Fruit fly (Drosophila melanogaster) whole organism, embryonic: ENCODE results near the gene Vav.

Experiments used
- Abd-B ChIP-seq: fragments of 200-800 bp; sonication (Bioruptor generic); optimal IDR thresholded peaks from 2 replicates; lab custom pipeline; 2018; ENCODE audit warnings: missing biosample characterization, mild to moderate bottlenecking, missing genetic modification characterization, moderate library complexity
- CG11504 ChIP-seq: fragments of 200-800 bp; sonication (Bioruptor generic); optimal IDR thresholded peaks from 3 replicates; lab custom pipeline; 2019; ENCODE audit warnings: missing biosample characterization, mild to moderate bottlenecking, missing genetic modification characterization, moderate library complexity
- CG13287 ChIP-seq: fragments of 200-800 bp; sonication (Bioruptor generic); IDR thresholded peaks from 2 replicates; pipeline ENCODE4 v1.3.6; 2022; ENCODE audit warnings: missing biosample characterization, missing genetic modification characterization; ENCODE audit not compliant: partially characterized antibody
- CG14965 ChIP-seq: fragments of 200-800 bp; sonication (Bioruptor generic); optimal IDR thresholded peaks from 2 replicates; lab custom pipeline; 2016; ENCODE audit warnings: missing biosample characterization, missing genetic modification characterization, borderline replicate concordance
- CG17186 ChIP-seq: fragments of 200-800 bp; sonication (Bioruptor generic); optimal IDR thresholded peaks from 3 replicates; lab custom pipeline; 2017; ENCODE audit warnings: missing biosample characterization, missing genetic modification reagents, missing genetic modification characterization
- CG2120 ChIP-seq: fragments of 200-800 bp; sonication (Bioruptor generic); optimal IDR thresholded peaks from 3 replicates; lab custom pipeline; 2016; ENCODE audit warnings: missing biosample characterization, missing genetic modification characterization
- CG3065 ChIP-seq: fragments of 200-800 bp; sonication (Bioruptor generic); optimal IDR thresholded peaks from 2 replicates; lab custom pipeline; 2016; ENCODE audit warnings: missing biosample characterization, missing genetic modification characterization
- CG3281 ChIP-seq: fragments of 200-800 bp; sonication (Bioruptor generic); optimal IDR thresholded peaks from 3 replicates; lab custom pipeline; 2017; ENCODE audit warnings: missing biosample characterization, mild to moderate bottlenecking, missing genetic modification characterization
- CG33557 ChIP-seq: fragments of 200-800 bp; sonication (Bioruptor generic); optimal IDR thresholded peaks from 2 replicates; lab custom pipeline; 2019; ENCODE audit warnings: missing biosample characterization, mild to moderate bottlenecking, missing genetic modification characterization, moderate library complexity
- CG3407 ChIP-seq: fragments of 200-800 bp; sonication (Bioruptor generic); optimal IDR thresholded peaks from 2 replicates; lab custom pipeline; 2018; ENCODE audit warnings: missing biosample characterization, mild to moderate bottlenecking, missing genetic modification characterization
- CG3995 ChIP-seq: fragments of 200-800 bp; sonication (Bioruptor generic); optimal IDR thresholded peaks from 3 replicates; lab custom pipeline; 2016; ENCODE audit warnings: missing biosample characterization, missing genetic modification characterization
- CG43689 ChIP-seq: fragments of 200-800 bp; sonication (Bioruptor generic); IDR thresholded peaks from 2 replicates; pipeline ENCODE4 v1.3.6; 2022; ENCODE audit warnings: missing biosample characterization, missing genetic modification characterization
- CG4617 ChIP-seq: fragments of 200-800 bp; sonication (Bioruptor generic); optimal IDR thresholded peaks from 3 replicates; lab custom pipeline; 2016; ENCODE audit warnings: missing biosample characterization, missing genetic modification characterization, borderline replicate concordance
- CG4820 ChIP-seq: fragments of 200-800 bp; sonication (Bioruptor generic); optimal IDR thresholded peaks from 3 replicates; lab custom pipeline; 2016; ENCODE audit warnings: missing biosample characterization, missing genetic modification characterization
- CG6689 ChIP-seq: fragments of 200-800 bp; sonication (Bioruptor generic); IDR thresholded peaks from 2 replicates; pipeline ENCODE4 v1.3.6; 2022; ENCODE audit warnings: missing biosample characterization, missing genetic modification characterization
- CG7357 ChIP-seq: fragments of 200-800 bp; sonication (Bioruptor generic); IDR thresholded peaks from 3 replicates; pipeline ENCODE4 v1.3.6; 2022; ENCODE audit warnings: missing biosample characterization, missing genetic modification characterization
- CG7372 ChIP-seq: fragments of 200-800 bp; sonication (Bioruptor generic); IDR thresholded peaks from 2 replicates; pipeline ENCODE4 v1.3.6; 2022; ENCODE audit warnings: missing biosample characterization, missing genetic modification characterization
- CG8290 ChIP-seq, 3 experiments: fragments of 200-800 bp; sonication (Bioruptor generic); optimal IDR thresholded peaks; 2 replicates each; lab custom pipeline; 2016 to 2019; ENCODE audit warnings: missing biosample characterization in 3 of 3, missing genetic modification characterization in 3 of 3, mild to moderate bottlenecking in 2 of 3, moderate library complexity in 1 of 3
- Camta ChIP-seq: fragments of 200-800 bp; sonication (Bioruptor generic); optimal IDR thresholded peaks from 2 replicates; lab custom pipeline; 2016; ENCODE audit warnings: missing biosample characterization, missing genetic modification characterization
- Ets65A ChIP-seq: fragments of 200-800 bp; sonication (Bioruptor generic); peaks from one replicate; lab custom pipeline; 2016; ENCODE audit warnings: missing biosample characterization, missing genetic modification characterization
- HLHmδ ChIP-seq: fragments of 200-800 bp; sonication (Bioruptor generic); optimal IDR thresholded peaks from 2 replicates; lab custom pipeline; 2018; ENCODE audit warnings: missing biosample characterization, mild to moderate bottlenecking, missing genetic modification characterization, moderate library complexity
- Med ChIP-seq: fragments of 200-800 bp; sonication (Bioruptor generic); peaks from one replicate; lab custom pipeline; 2016; ENCODE audit warnings: missing biosample characterization, missing genetic modification characterization, mild to moderate bottlenecking, inconsistent platforms, moderate library complexity
- Neu2 ChIP-seq: fragments of 200-800 bp; sonication (Bioruptor generic); optimal IDR thresholded peaks from 3 replicates; lab custom pipeline; 2016; ENCODE audit warnings: missing biosample characterization, missing genetic modification characterization, borderline replicate concordance
- Pdp1 ChIP-seq, 2 experiments: fragments of 200-800 bp; sonication (Bioruptor generic); optimal IDR thresholded peaks; 3 replicates each; lab custom pipeline; 2016; ENCODE audit warnings: missing biosample characterization in 2 of 2, missing genetic modification characterization in 2 of 2, mild to moderate bottlenecking in 1 of 2, moderate library complexity in 1 of 2
- Scr ChIP-seq: fragments of 200-800 bp; sonication (Bioruptor generic); IDR thresholded peaks from 2 replicates; pipeline ENCODE4 v1.3.6; 2022; ENCODE audit warnings: missing biosample characterization, missing genetic modification characterization; ENCODE audit not compliant: partially characterized antibody
- ara ChIP-seq: fragments of 200-800 bp; sonication (Bioruptor generic); IDR thresholded peaks from 2 replicates; pipeline ENCODE4 v1.3.6; 2022; ENCODE audit warnings: missing biosample characterization, missing genetic modification characterization
- bab2 ChIP-seq: fragments of 200-800 bp; sonication (Bioruptor generic); optimal IDR thresholded peaks from 2 replicates; lab custom pipeline; 2016; ENCODE audit warnings: missing biosample characterization, missing genetic modification characterization
- cad ChIP-seq: fragments of >200 bp; optimal IDR thresholded peaks from 2 replicates; lab custom pipeline; 2017; ENCODE audit warnings: missing biosample characterization, missing genetic modification characterization
- cg ChIP-seq: fragments of 200-800 bp; sonication (Bioruptor generic); optimal IDR thresholded peaks from 3 replicates; lab custom pipeline; 2019; ENCODE audit warnings: missing biosample characterization, mild to moderate bottlenecking, missing genetic modification characterization, moderate library complexity
- cwo ChIP-seq: fragments of 200-800 bp; sonication (Bioruptor generic); optimal IDR thresholded peaks from 3 replicates; lab custom pipeline; 2017; ENCODE audit warnings: missing biosample characterization, missing genetic modification characterization, mild to moderate bottlenecking, moderate library complexity, missing genetic modification reagents
- dimm ChIP-seq: fragments of 200-800 bp; sonication (Bioruptor generic); IDR thresholded peaks from 2 replicates; pipeline ENCODE4 v1.3.6; 2022; ENCODE audit warnings: missing biosample characterization, missing genetic modification characterization
- dm ChIP-seq: fragments of 200-800 bp; sonication (Bioruptor generic); optimal IDR thresholded peaks from 3 replicates; lab custom pipeline; 2016; ENCODE audit warnings: missing biosample characterization, missing genetic modification characterization
- exex ChIP-seq: fragments of 200-800 bp; sonication (Bioruptor generic); optimal IDR thresholded peaks from 4 replicates; lab custom pipeline; 2018; ENCODE audit warnings: missing biosample characterization, mild to moderate bottlenecking, missing genetic modification characterization, moderate library complexity
- grau ChIP-seq: fragments of 200-800 bp; optimal IDR thresholded peaks from 3 replicates; lab custom pipeline; 2019; ENCODE audit warnings: missing biosample characterization, mild to moderate bottlenecking, missing genetic modification characterization, moderate library complexity
- gsb ChIP-seq: fragments of 200-800 bp; sonication (Bioruptor generic); IDR thresholded peaks from 2 replicates; pipeline ENCODE4 v1.3.6; 2022; ENCODE audit warnings: missing biosample characterization, missing genetic modification characterization
- hkb ChIP-seq, 2 experiments: fragments of 200-800 bp in 1 of 2; fragments of >200 bp in 1 of 2; sonication (Bioruptor generic) in 1 of 2; IDR thresholded peaks in 1 of 2; optimal IDR thresholded peaks in 1 of 2; 2 replicates each; pipeline versions ENCODE4 v1.3.6 to Lab custom; 2017 to 2022; ENCODE audit warnings: missing biosample characterization in 1 of 2, missing genetic modification characterization in 1 of 2
- knrl ChIP-seq: fragments of 200-800 bp; sonication (Bioruptor generic); IDR thresholded peaks from 3 replicates; pipeline ENCODE4 v1.3.6; 2022; ENCODE audit warnings: missing biosample characterization, missing genetic modification characterization; ENCODE audit not compliant: partially characterized antibody
- mam ChIP-seq: fragments of 200-800 bp; sonication (Bioruptor generic); optimal IDR thresholded peaks from 3 replicates; lab custom pipeline; 2016; ENCODE audit warnings: missing biosample characterization, missing genetic modification characterization
- mirr ChIP-seq: fragments of 200-800 bp; sonication (Bioruptor generic); optimal IDR thresholded peaks from 3 replicates; lab custom pipeline; 2018; ENCODE audit warnings: missing biosample characterization, mild to moderate bottlenecking, missing genetic modification characterization
- ranshi ChIP-seq: fragments of 200-800 bp; sonication (Bioruptor generic); IDR thresholded peaks from 2 replicates; pipeline ENCODE4 v1.3.6; 2022; ENCODE audit warnings: missing biosample characterization, missing genetic modification characterization
- scrt ChIP-seq: fragments of 200-800 bp; sonication (Bioruptor generic); optimal IDR thresholded peaks from 2 replicates; lab custom pipeline; 2018; ENCODE audit warnings: missing biosample characterization, mild to moderate bottlenecking, missing genetic modification characterization, moderate library complexity
- tll ChIP-seq, 2 experiments: fragments of 200-800 bp in 1 of 2; fragments of >200 bp in 1 of 2; sonication (Bioruptor generic) in 1 of 2; optimal IDR thresholded peaks; 2 replicates each; lab custom pipeline; 2017 to 2019; ENCODE audit warnings: missing biosample characterization in 2 of 2, missing genetic modification characterization in 2 of 2, mild to moderate bottlenecking in 1 of 2, moderate library complexity in 1 of 2
- unc-4 ChIP-seq: fragments of 200-800 bp; sonication (Bioruptor generic); IDR thresholded peaks from 2 replicates; pipeline ENCODE4 v1.3.6; 2022; ENCODE audit warnings: missing biosample characterization, missing genetic modification characterization; ENCODE audit not compliant: partially characterized antibody
- unpg ChIP-seq: fragments of 200-800 bp; sonication (Bioruptor generic); optimal IDR thresholded peaks from 3 replicates; lab custom pipeline; 2018; ENCODE audit warnings: missing biosample characterization, mild to moderate bottlenecking, missing genetic modification characterization, moderate library complexity
- wor ChIP-seq: fragments of 200-800 bp; sonication (Bioruptor generic); IDR thresholded peaks from 2 replicates; pipeline ENCODE4 v1.3.6; 2022; ENCODE audit warnings: missing biosample characterization, missing genetic modification characterization
- z ChIP-seq: fragments of 200-800 bp; sonication (Bioruptor generic); IDR thresholded peaks from 3 replicates; pipeline ENCODE4 v1.3.6; 2022; ENCODE audit warnings: missing biosample characterization, missing genetic modification characterization

Gene Vav

DNA sequence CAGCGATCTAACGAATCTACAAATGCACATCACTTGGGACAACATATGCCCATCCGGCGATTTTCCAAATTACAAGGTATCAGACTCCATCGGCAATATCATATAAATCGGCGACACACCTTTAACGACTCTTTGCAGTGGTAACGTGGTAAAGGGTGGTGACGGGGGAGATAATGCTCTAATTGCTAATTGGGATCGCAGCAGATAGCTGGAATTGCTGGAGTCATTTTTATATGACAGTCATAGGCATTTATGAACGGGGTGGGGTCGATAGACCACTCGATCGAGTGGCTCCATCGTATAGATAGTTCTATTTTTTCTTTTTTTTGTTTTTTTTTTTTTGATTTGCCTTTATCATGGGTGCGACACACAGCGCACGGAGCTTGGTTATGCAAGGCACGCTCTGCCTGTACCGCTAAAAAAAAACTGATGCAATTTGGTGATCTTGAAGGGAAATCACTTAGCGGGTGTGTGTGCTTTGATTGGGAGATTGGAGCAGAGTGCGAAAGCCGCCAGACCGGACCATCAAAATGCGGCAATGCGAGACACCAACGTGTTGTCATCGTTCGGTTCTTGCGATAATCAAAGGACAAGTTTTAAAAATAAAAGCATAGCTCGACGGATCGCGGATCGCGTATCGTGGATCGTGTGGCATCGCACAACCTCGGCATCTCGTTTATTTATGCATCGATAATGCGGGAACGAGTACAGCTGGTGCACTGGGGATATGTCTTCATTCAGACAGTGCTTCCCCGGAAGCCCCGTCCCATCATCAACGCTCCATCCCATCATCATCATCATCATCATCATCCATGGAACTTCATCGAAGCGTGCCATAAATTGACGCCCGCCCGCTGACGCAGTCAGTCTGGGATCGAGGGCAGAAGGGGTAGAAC lies 52.9 kb downstream of the Vav start (continued):
- TF ChIP-seq Camta (GFP tag; lab: Kevin White, UChicago), result no peak
- TF ChIP-seq ranshi, result no peak
- TF ChIP-seq CG43689 (GFP tag; lab: Robert Waterston, UW), result no peak
- TF ChIP-seq mirr (GFP tag; lab: Kevin White, UChicago), result peak; percentile 17
- TF ChIP-seq Med (GFP tag; lab: Kevin White, UChicago), result no peak
- TF ChIP-seq HLHmδ (GFP tag; lab: Kevin White, UChicago), result no peak
- TF ChIP-seq CG17186 (GFP tag; lab: Kevin White, UChicago), result no peak
- no peak for TF ChIP-seq scrt (GFP tag; lab: Kevin White, UChicago)
- no peak for TF ChIP-seq CG8290 (GFP tag; optimal IDR thresholded peaks at IDR 0.05; lab: Kevin White, UChicago)
- TF ChIP-seq CG8290 (tag; optimal IDR thresholded peaks at IDR 0.05; lab: Kevin White, UChicago), result no peak
- no peak for TF ChIP-seq grau (tag; lab: Kevin White, UChicago)
- TF ChIP-seq CG3995 (GFP tag; lab: Kevin White, UChicago), result no peak
- no peak for TF ChIP-seq gsb (GFP tag; lab: Robert Waterston, UW)
- no peak for TF ChIP-seq CG3281
- TF ChIP-seq Ets65A (GFP tag; lab: Kevin White, UChicago), result no peak
- no peak for TF ChIP-seq CG2120
- no peak for TF ChIP-seq hkb (optimal IDR thresholded peaks at IDR 0.05; lab: Kevin White, UChicago)
- no peak for TF ChIP-seq hkb (GFP tag; IDR thresholded peaks at IDR 0.05; lab: Robert Waterston, UW)
- TF ChIP-seq z (GFP tag; lab: Robert Waterston, UW), result no peak
- no peak for TF ChIP-seq unc-4 (GFP tag; lab: Robert Waterston, UW)
- TF ChIP-seq mam (GFP tag; lab: Kevin White, UChicago), result no peak
- no peak for TF ChIP-seq knrl (GFP tag; lab: Robert Waterston, UW)
- TF ChIP-seq dimm (GFP tag; lab: Robert Waterston, UW), result no peak
- no peak for TF ChIP-seq CG11504 (tag; lab: Kevin White, UChicago)
- TF ChIP-seq exex (tag; lab: Kevin White, UChicago), result peak; percentile 66
- TF ChIP-seq cad (GFP tag; lab: Kevin White, UChicago), result no peak
- TF ChIP-seq Neu2 (GFP tag; lab: Kevin White, UChicago), result no peak
- no peak for TF ChIP-seq Scr (GFP tag; lab: Robert Waterston, UW)
- TF ChIP-seq dm (GFP tag; lab: Kevin White, UChicago), result no peak
- no peak for TF ChIP-seq CG7372
- TF ChIP-seq CG14965 (GFP tag; lab: Kevin White, UChicago), result no peak
- TF ChIP-seq CG13287 (GFP tag; lab: Robert Waterston, UW), result no peak
- TF ChIP-seq CG33557 (GFP tag; lab: Kevin White, UChicago), result no peak
- TF ChIP-seq Pdp1 (GFP tag; optimal IDR thresholded peaks at IDR 0.05; lab: Kevin White, UChicago), result peak in 1 of 2 experiments; percentile 80

DNA sequence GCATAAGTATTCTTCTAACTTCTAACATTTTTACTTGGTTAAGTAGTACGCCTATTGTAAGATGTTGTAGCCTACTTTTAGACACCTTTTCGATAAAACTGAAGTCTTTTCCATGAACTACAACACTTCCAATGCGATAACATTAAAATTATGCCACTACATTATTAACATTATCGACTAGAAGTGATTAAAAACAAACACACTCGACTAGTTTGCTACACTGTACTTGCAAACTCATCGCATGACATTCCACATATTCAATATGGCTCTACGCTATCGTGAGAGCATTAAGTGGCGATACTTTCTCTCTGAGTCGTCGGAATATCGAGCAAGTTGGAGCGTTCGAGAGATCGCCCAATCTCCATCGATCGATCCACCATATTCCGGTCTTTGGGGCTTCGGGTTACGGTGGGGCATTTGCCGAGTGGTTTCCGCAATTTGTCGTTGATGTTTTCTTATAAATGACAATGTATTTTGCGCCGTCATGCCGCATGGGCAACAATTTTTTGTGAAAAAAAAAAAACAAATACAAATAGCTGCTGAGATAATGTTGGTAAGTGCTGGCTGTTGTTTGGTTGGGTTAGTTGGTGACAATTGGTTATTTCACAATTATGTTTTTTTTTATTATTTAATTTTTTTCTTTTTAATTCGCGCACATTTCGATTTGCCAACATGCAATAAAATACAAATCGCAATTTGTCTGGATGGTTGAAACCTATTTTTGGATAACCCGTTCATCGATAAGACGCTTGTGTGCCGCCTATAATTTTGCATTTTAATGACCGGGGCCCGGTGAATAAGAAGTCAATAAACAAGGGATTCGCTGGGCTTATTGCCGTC lies 54.0 kb downstream of the Vav start:
- TF ChIP-seq CG6689 (no peak), CG4820 (no peak), wor (GFP tag; lab: Robert Waterston, UW) (no peak), bab2 (GFP tag; lab: Kevin White, UChicago) (no peak), Abd-B (GFP tag; lab: Kevin White, UChicago) (no peak), CG2120 (no peak), cwo (GFP tag; lab: Kevin White, UChicago) (no peak), tll (GFP tag; optimal IDR thresholded peaks at IDR 0.05; lab: Kevin White, UChicago) (no peak), CG3407 (GFP tag; lab: Kevin White, UChicago) (no peak), ranshi (no peak), ara (no peak), CG7357 (GFP tag; lab: Robert Waterston, UW) (no peak), CG4617 (GFP tag; lab: Kevin White, UChicago) (no peak), unpg (no peak), cg (no peak), CG3065 (GFP tag; lab: Kevin White, UChicago) (no peak)
